Fruit fly (Drosophila melanogaster): ENCODE results near the gene Ppi1.

DNA sequence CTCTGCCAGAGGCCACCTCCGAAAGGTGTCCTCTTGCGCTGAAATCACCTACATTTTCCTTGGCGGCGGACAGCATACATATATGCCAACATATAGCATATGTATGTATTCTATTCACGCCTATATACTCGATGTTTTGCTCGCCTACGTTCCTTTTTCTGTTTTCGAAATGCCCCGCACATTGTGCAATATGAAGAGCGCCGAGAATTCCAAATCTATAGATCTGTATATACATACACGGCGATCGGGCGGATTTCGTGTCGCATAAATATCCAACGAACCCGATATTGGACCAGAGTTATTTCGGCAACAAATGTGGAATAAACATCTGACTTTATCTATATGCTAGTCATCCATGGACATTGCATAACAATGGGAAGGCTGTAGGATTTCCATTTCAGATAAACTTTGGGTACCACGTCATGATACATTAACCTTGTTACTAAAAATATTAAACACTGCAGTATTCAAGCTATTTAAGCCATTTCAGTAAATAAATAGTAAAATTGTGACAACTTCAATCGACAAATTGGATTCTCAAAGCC is 46.2 kb upstream of the Ppi1 start:
- TF ChIP-seq Myc (optimal IDR thresholded peaks at IDR 0.05) (no peak), psq (optimal IDR thresholded peaks at IDR 0.05) (no peak), ttk (optimal IDR thresholded peaks at IDR 0.05) (no peak), h (optimal IDR thresholded peaks at IDR 0.05) (no peak)

Measured in Kc167 (cell line).